Fruit fly (Drosophila melanogaster) whole organism, prepupa: ENCODE measurements around the gene pxb.

Experiments used
- Blimp-1 ChIP-seq: fragments of 200-800 bp; sonication (Bioruptor generic); optimal IDR thresholded peaks from 3 replicates; lab custom pipeline; 2017; ENCODE audit warnings: missing biosample characterization, missing genetic modification characterization, mild to moderate bottlenecking, moderate library complexity, missing genetic modification reagents
- CG11762 ChIP-seq: fragments of 200-800 bp; sonication (Bioruptor generic); optimal IDR thresholded peaks from 3 replicates; lab custom pipeline; 2016; ENCODE audit warnings: missing biosample characterization, missing genetic modification characterization; ENCODE audit not compliant: insufficient read depth
- CG11902 ChIP-seq: fragments of 200-800 bp; sonication (Bioruptor generic); optimal IDR thresholded peaks from 3 replicates; lab custom pipeline; 2016; ENCODE audit warnings: missing biosample characterization, missing genetic modification characterization
- CG1621 ChIP-seq: fragments of 200-800 bp; sonication (Bioruptor generic); optimal IDR thresholded peaks from 3 replicates; lab custom pipeline; 2018; ENCODE audit warnings: missing biosample characterization, mild to moderate bottlenecking, missing genetic modification characterization
- CG16779 ChIP-seq: fragments of 200-800 bp; sonication (Bioruptor generic); optimal IDR thresholded peaks from 3 replicates; lab custom pipeline; 2017; ENCODE audit warnings: missing biosample characterization, mild to moderate bottlenecking, missing genetic modification characterization
- CG32006 ChIP-seq: fragments of 200-800 bp; sonication (Bioruptor generic); optimal IDR thresholded peaks from 3 replicates; lab custom pipeline; 2017; ENCODE audit warnings: missing biosample characterization, mild to moderate bottlenecking, missing genetic modification characterization
- CG34406 ChIP-seq: fragments of 200-800 bp; sonication (Bioruptor generic); optimal IDR thresholded peaks from 3 replicates; lab custom pipeline; 2016; ENCODE audit warnings: missing biosample characterization, missing genetic modification characterization
- CG3919 ChIP-seq: fragments of 200-800 bp; sonication (Bioruptor generic); optimal IDR thresholded peaks from 3 replicates; lab custom pipeline; 2016; ENCODE audit warnings: missing biosample characterization, missing genetic modification characterization
- CG6163 ChIP-seq: fragments of 200-800 bp; sonication (Bioruptor generic); IDR thresholded peaks from 3 replicates; pipeline ENCODE4 v1.3.6; 2022; ENCODE audit warnings: missing biosample characterization, missing genetic modification characterization
- CG6276 ChIP-seq: fragments of 200-800 bp; sonication (Bioruptor generic); optimal IDR thresholded peaks from 2 replicates; lab custom pipeline; 2017; ENCODE audit warnings: missing biosample characterization, mild to moderate bottlenecking, missing genetic modification characterization
- CG8119 ChIP-seq: fragments of 200-800 bp; sonication (Bioruptor generic); IDR thresholded peaks from 3 replicates; pipeline ENCODE4 v1.3.6; 2022; ENCODE audit warnings: missing biosample characterization, missing genetic modification characterization
- CG8319 ChIP-seq: fragments of 200-800 bp; sonication (Bioruptor generic); optimal IDR thresholded peaks from 3 replicates; lab custom pipeline; 2016; ENCODE audit warnings: missing biosample characterization, missing genetic modification characterization
- CG8632 ChIP-seq: fragments of 200-800 bp; sonication (Bioruptor generic); optimal IDR thresholded peaks from 3 replicates; lab custom pipeline; 2016; ENCODE audit warnings: missing biosample characterization, missing genetic modification characterization
- Eip75B ChIP-seq: fragments of 200-800 bp; sonication (Bioruptor generic); optimal IDR thresholded peaks from 3 replicates; lab custom pipeline; 2016; ENCODE audit warnings: missing biosample characterization, missing genetic modification characterization
- Eip78C ChIP-seq: fragments of 200-800 bp; sonication (Bioruptor generic); peaks from one replicate; lab custom pipeline; 2016; ENCODE audit warnings: missing biosample characterization, missing genetic modification characterization
- Ets96B ChIP-seq: fragments of 200-800 bp; optimal IDR thresholded peaks from 2 replicates; lab custom pipeline; 2019; ENCODE audit warnings: missing biosample characterization, mild to moderate bottlenecking, missing genetic modification characterization, moderate library complexity
- Gug ChIP-seq: fragments of 200-800 bp; sonication (Bioruptor generic); IDR thresholded peaks from 2 replicates; pipeline ENCODE4 v1.3.6; 2022; ENCODE audit warnings: missing biosample characterization, missing genetic modification characterization
- Hr38 ChIP-seq: sonication (Bioruptor generic); optimal IDR thresholded peaks from 2 replicates; lab custom pipeline; 2016; ENCODE audit warnings: missing biosample characterization, missing genetic modification characterization
- Hr39 ChIP-seq: fragments of 200-800 bp; sonication (Bioruptor generic); optimal IDR thresholded peaks from 2 replicates; lab custom pipeline; 2016; ENCODE audit warnings: missing biosample characterization, missing genetic modification characterization
- Lpt ChIP-seq: fragments of 200-800 bp; sonication (Bioruptor generic); optimal IDR thresholded peaks from 3 replicates; lab custom pipeline; 2016; ENCODE audit warnings: missing biosample characterization, missing genetic modification characterization
- Met ChIP-seq: fragments of 200-800 bp; sonication (Bioruptor generic); optimal IDR thresholded peaks from 3 replicates; lab custom pipeline; 2016; ENCODE audit warnings: missing biosample characterization, missing genetic modification characterization
- OdsH ChIP-seq: fragments of 200-800 bp; sonication (Bioruptor generic); optimal IDR thresholded peaks from 3 replicates; lab custom pipeline; 2016; ENCODE audit warnings: missing biosample characterization, missing genetic modification characterization
- Sox102F ChIP-seq: fragments of 200-800 bp; sonication (Bioruptor generic); optimal IDR thresholded peaks from 2 replicates; lab custom pipeline; 2016; ENCODE audit warnings: missing biosample characterization, mild to moderate bottlenecking, missing genetic modification characterization
- Sox15 ChIP-seq: fragments of 200-800 bp; sonication (Bioruptor generic); optimal IDR thresholded peaks from 3 replicates; lab custom pipeline; 2016; ENCODE audit warnings: missing biosample characterization, missing genetic modification characterization
- achi ChIP-seq: fragments of 200-800 bp; sonication (Bioruptor generic); optimal IDR thresholded peaks from 3 replicates; lab custom pipeline; 2016; ENCODE audit warnings: missing biosample characterization, missing genetic modification characterization
- acj6 ChIP-seq: fragments of 200-800 bp; sonication (Bioruptor generic); optimal IDR thresholded peaks from 3 replicates; lab custom pipeline; 2016; ENCODE audit warnings: missing biosample characterization, missing genetic modification characterization
- dac ChIP-seq: fragments of 200-800 bp; sonication (Bioruptor generic); optimal IDR thresholded peaks from 2 replicates; lab custom pipeline; 2017; ENCODE audit warnings: missing biosample characterization, mild to moderate bottlenecking, missing genetic modification characterization
- esn ChIP-seq: fragments of 200-800 bp; sonication (Bioruptor generic); optimal IDR thresholded peaks from 2 replicates; lab custom pipeline; 2016; ENCODE audit warnings: missing biosample characterization, mild to moderate bottlenecking, missing genetic modification characterization, moderate library complexity
- fd59A ChIP-seq: fragments of 200-800 bp; sonication (Bioruptor generic); optimal IDR thresholded peaks from 2 replicates; lab custom pipeline; 2017; ENCODE audit warnings: missing biosample characterization, mild to moderate bottlenecking, missing genetic modification characterization, missing genetic modification reagents
- fkh ChIP-seq: fragments of 200-800 bp; sonication (Bioruptor generic); optimal IDR thresholded peaks from 3 replicates; lab custom pipeline; 2017; ENCODE audit warnings: missing biosample characterization, mild to moderate bottlenecking, missing genetic modification characterization, moderate library complexity
- lz ChIP-seq: fragments of 200-800 bp; sonication (Bioruptor generic); optimal IDR thresholded peaks from 3 replicates; lab custom pipeline; 2016; ENCODE audit warnings: missing biosample characterization, missing genetic modification characterization
- net ChIP-seq: fragments of 200-800 bp; sonication (Bioruptor generic); optimal IDR thresholded peaks from 3 replicates; lab custom pipeline; 2016; ENCODE audit warnings: missing biosample characterization, missing genetic modification characterization
- salr ChIP-seq, 2 experiments: fragments of 200-800 bp; sonication (Bioruptor generic); optimal IDR thresholded peaks; 3 replicates each; lab custom pipeline; 2016 to 2018; ENCODE audit warnings: missing biosample characterization in 2 of 2, missing genetic modification characterization in 2 of 2, mild to moderate bottlenecking in 1 of 2
- ss ChIP-seq, 2 experiments: fragments of 200-800 bp; sonication (Bioruptor generic); optimal IDR thresholded peaks; 2 replicates in 1 of 2; 3 replicates in 1 of 2; lab custom pipeline; 2017 to 2018; ENCODE audit warnings: mild to moderate bottlenecking in 2 of 2, missing biosample characterization in 2 of 2, missing genetic modification characterization in 2 of 2, moderate library complexity in 1 of 2
- topi ChIP-seq: fragments of 200-800 bp; sonication (Bioruptor generic); optimal IDR thresholded peaks from 3 replicates; lab custom pipeline; 2016; ENCODE audit warnings: missing biosample characterization, missing genetic modification characterization
- vri ChIP-seq: fragments of 200-800 bp; sonication (Bioruptor generic); optimal IDR thresholded peaks from 3 replicates; lab custom pipeline; 2016; ENCODE audit warnings: missing biosample characterization, mild to moderate bottlenecking, missing genetic modification characterization

The pxb gene

DNA sequence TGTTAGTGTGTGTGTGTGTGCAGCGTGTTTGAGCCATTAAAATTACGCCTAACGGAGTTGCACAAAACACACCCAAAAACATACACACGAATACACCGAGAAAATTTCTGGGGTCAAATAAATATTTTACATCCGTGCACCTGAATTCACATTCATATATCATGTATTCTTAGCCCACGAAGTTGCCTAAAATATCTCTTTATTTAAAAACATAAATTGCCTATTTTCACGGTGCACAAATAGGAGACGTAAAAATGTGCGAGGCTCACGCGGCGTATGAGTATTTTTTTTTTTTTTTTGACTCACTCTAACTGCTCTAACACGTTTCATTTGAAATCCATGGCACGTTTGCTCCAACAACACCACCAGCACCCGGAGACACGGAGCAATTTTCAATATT, 34.8 kb downstream of the pxb start:
- TF ChIP-seq Eip78C (peak; percentile 23), OdsH (GFP tag; lab: Kevin White, UChicago) (no peak)
- TF ChIP-seq, all 60 proteins: peak for 1

DNA sequence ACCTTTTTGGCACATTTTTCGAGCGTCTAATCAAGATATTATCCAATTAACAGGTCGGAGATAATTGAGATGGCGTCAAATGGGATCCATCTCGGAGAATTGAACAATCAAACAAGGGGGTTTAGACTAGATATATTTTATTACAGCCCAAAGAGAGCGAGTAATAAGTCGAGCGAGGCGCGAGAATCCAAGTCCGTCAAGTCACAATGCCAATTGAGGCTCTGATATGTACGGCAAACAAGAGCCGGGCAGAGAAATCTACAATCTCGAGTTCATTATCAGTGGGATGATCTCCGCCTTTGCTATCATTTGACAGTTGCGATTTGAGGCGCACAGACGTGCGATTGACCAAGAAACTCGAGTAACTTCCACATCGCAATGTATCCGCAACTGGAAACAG, 38.4 kb downstream of the pxb start, which contains the start of gene CG5404:
Gene CG5404, plus strand, starts transcription at position 301 of the 400 bp plus-strand sequence.
- no peak for TF ChIP-seq Hr39 (GFP tag; lab: Kevin White, UChicago)
- TF ChIP-seq CG8119 (GFP tag; lab: Robert Waterston, UW): no peak
- no peak for TF ChIP-seq Blimp-1 (GFP tag; lab: Kevin White, UChicago)
- no peak for TF ChIP-seq CG11902 (GFP tag; lab: Kevin White, UChicago)
- TF ChIP-seq CG34406 (GFP tag; lab: Kevin White, UChicago): no peak
- no peak for TF ChIP-seq CG32006 (GFP tag; lab: Kevin White, UChicago)
- no peak for TF ChIP-seq esn (GFP tag; lab: Kevin White, UChicago)
- no peak for TF ChIP-seq Gug
- no peak for TF ChIP-seq OdsH (GFP tag; lab: Kevin White, UChicago)
- TF ChIP-seq achi: no peak
- TF ChIP-seq acj6 (GFP tag; lab: Kevin White, UChicago): no peak
- TF ChIP-seq fkh (GFP tag; lab: Kevin White, UChicago): no peak
- TF ChIP-seq net (GFP tag; lab: Kevin White, UChicago): no peak
- TF ChIP-seq Lpt (GFP tag; lab: Kevin White, UChicago): no peak
- TF ChIP-seq ss (GFP tag; optimal IDR thresholded peaks at IDR 0.05; lab: Kevin White, UChicago): no peak

DNA sequence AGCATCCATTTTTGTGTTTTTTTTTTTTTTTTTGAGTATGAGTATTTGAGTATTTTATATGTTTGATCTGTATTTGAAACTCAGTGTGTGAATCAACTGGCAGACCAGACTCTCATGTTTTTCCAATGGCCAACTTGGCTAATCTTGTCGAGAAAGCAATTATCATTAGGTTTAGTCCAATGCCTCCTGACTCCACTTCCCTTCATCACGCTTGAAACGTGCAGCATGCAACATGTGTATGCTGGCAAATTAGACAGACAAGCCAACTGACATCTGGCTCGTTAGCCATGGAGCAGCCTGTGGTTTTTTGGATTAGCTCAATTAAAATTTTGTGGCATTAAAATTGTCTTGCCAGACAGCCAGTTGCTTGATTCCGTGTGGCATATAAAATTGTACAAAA, 50.5 kb downstream of the pxb start, which contains the start of gene CG31294:
Gene CG31294, minus strand, starts transcription at position 101 of the 400 bp plus-strand sequence.
- TF ChIP-seq dac (GFP tag; lab: Kevin White, UChicago) (no peak), CG11902 (GFP tag; lab: Kevin White, UChicago) (no peak), Hr38 (GFP tag; lab: Kevin White, UChicago) (no peak), CG11762 (GFP tag; lab: Kevin White, UChicago) (no peak), Met (GFP tag; lab: Kevin White, UChicago) (no peak), CG3919 (GFP tag; lab: Kevin White, UChicago) (no peak), CG8319 (GFP tag; lab: Kevin White, UChicago) (no peak), CG6163 (no peak), Sox102F (GFP tag; lab: Kevin White, UChicago) (no peak), Sox15 (GFP tag; lab: Kevin White, UChicago) (no peak), CG32006 (GFP tag; lab: Kevin White, UChicago) (no peak), CG8632 (GFP tag; lab: Kevin White, UChicago) (no peak), fd59A (GFP tag; lab: Kevin White, UChicago) (no peak), OdsH (GFP tag; lab: Kevin White, UChicago) (no peak), topi (GFP tag; lab: Kevin White, UChicago) (no peak)

DNA sequence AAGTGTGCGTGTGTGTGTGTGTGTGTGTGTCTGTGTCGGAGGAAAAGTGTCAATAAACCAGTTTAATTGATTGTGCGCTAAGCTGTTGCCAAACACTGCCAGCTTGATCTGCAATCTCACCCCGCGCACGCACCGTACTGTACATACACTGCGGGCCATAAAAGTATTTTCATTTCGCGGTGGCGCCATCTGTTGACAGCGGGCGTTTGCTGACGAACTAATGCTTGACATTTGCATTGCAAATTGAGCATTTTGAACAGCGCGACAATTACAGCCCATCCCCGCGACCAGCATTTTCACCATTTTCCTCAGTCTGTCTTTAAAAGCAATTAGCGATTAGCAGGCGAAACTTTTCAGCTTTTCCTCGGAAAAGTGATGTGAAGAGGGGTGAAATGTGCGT, 64.6 kb downstream of the pxb start:
- TF ChIP-seq lz: no peak
- no peak for TF ChIP-seq CG6163
- TF ChIP-seq fd59A (GFP tag; lab: Kevin White, UChicago): no peak
- TF ChIP-seq CG32006 (GFP tag; lab: Kevin White, UChicago): no peak
- TF ChIP-seq CG11902 (GFP tag; lab: Kevin White, UChicago): no peak
- no peak for TF ChIP-seq salr (GFP tag; optimal IDR thresholded peaks at IDR 0.05; lab: Kevin White, UChicago)
- TF ChIP-seq CG16779 (tag; lab: Kevin White, UChicago): no peak
- TF ChIP-seq CG1621: no peak
- no peak for TF ChIP-seq Met (GFP tag; lab: Kevin White, UChicago)
- no peak for TF ChIP-seq Lpt (GFP tag; lab: Kevin White, UChicago)
- TF ChIP-seq, all 60 proteins: peak for 0

DNA sequence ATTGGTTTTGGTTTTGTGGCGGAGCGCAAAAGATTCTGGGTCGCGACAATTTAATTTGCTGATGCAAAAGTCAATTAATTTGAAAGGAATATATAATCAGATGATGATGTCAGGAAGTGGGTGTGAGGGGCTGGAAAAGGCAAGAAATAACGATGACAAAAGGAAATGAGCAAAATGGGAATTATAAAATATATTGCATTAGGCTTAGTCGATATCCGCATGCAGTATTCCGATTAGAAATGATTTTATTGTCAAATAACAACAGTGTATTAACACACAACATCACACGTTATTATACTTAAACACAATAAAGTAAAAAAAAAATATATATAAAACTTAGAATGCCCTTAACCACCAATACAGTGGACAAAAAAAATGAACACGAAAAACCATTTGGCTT, 65.5 kb downstream of the pxb start, which contains the start of gene CG34274:
Gene CG34274, plus strand, starts transcription at position 301 of the 400 bp plus-strand sequence.
- TF ChIP-seq CG11762 (GFP tag; lab: Kevin White, UChicago) (no peak), Eip75B (GFP tag; lab: Kevin White, UChicago) (no peak), CG32006 (GFP tag; lab: Kevin White, UChicago) (no peak), CG6276 (no peak), CG8319 (GFP tag; lab: Kevin White, UChicago) (no peak), Hr39 (GFP tag; lab: Kevin White, UChicago) (no peak), topi (GFP tag; lab: Kevin White, UChicago) (no peak), vri (no peak), Sox102F (GFP tag; lab: Kevin White, UChicago) (no peak), CG11902 (GFP tag; lab: Kevin White, UChicago) (no peak), Ets96B (no peak)
